Worm (Caenorhabditis elegans) whole organism, mixed stage, embryonic: ENCODE results near the gene fbxb-1.

Experiments
- bed-3 ChIP-seq: fragments of 200-800 bp; sonication (Bioruptor generic); optimal IDR thresholded peaks from 3 replicates; lab custom pipeline; 2018; ENCODE audit warnings: mild to moderate bottlenecking, missing genetic modification characterization, moderate library complexity, missing compliant biosample characterization
- ceh-83 ChIP-seq: fragments of 200-800 bp; sonication (Bioruptor generic); optimal IDR thresholded peaks from 2 replicates; lab custom pipeline; 2018; ENCODE audit warnings: mild to moderate bottlenecking, missing genetic modification characterization, missing compliant biosample characterization
- elt-1 ChIP-seq: sonication (generic microtip); optimal IDR thresholded peaks from 2 replicates; lab custom pipeline; 2017; ENCODE audit warnings: missing genetic modification characterization, mild to moderate bottlenecking, missing compliant biosample characterization, antibody characterized with exemption, moderate library complexity, borderline replicate concordance; ENCODE audit not compliant: insufficient read depth
- mab-5 ChIP-seq: fragments of 150-350 bp; optimal IDR thresholded peaks from 2 replicates; lab custom pipeline; 2014; ENCODE audit warnings: missing biosample characterization, missing genetic modification characterization
- mep-1 ChIP-seq: fragments of 150-350 bp; optimal IDR thresholded peaks from 2 replicates; lab custom pipeline; 2017; ENCODE audit warnings: missing biosample characterization, missing genetic modification reagents, missing genetic modification characterization, inconsistent platforms
- nhr-237 ChIP-seq: fragments of 150-350 bp; optimal IDR thresholded peaks from 2 replicates; lab custom pipeline; 2014; ENCODE audit warnings: missing biosample characterization, missing genetic modification characterization
- nhr-28 ChIP-seq: fragments of 150-350 bp; optimal IDR thresholded peaks from 2 replicates; lab custom pipeline; 2014; ENCODE audit warnings: missing biosample characterization, missing genetic modification characterization
- nhr-76 ChIP-seq: sonication (generic microtip); optimal IDR thresholded peaks from 2 replicates; lab custom pipeline; 2017; ENCODE audit warnings: missing biosample characterization, missing genetic modification characterization
- unc-62 ChIP-seq: fragments of 150-350 bp; optimal IDR thresholded peaks from 2 replicates; lab custom pipeline; 2014; ENCODE audit warnings: missing biosample characterization, missing genetic modification reagents, missing genetic modification characterization
- ztf-11 ChIP-seq: fragments of 150-350 bp; optimal IDR thresholded peaks from 2 replicates; lab custom pipeline; 2014; ENCODE audit warnings: missing biosample characterization, missing genetic modification characterization

DNA sequence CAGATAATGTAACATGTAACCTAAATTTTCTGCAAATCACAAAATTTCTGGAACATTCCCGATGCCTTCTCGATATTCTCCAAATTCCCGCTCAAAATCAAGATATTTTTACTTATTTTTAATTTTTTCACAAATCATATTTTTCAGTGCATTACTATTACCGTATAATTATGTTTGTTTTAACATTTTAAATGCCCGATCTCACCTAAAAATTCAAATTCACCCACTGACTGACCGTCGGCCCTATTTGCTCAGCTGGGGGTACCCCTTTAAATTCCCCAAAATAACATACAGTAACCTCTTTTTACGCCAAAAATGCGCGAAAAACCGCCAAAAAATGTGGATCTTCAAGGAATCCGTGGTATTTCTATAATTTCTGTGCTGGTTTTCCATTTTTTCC is 22.5 kb upstream of the fbxb-1 start, which contains the start of gene oac-49:
- TF ChIP-seq nhr-28 (tag; lab: Kevin White, UChicago) (no peak), mep-1 (tag; lab: Kevin White, UChicago) (no peak), bed-3 (GFP tag; lab: Kevin White, UChicago) (no peak), nhr-76 (tag; lab: Kevin White, UChicago) (no peak), nhr-237 (tag; lab: Kevin White, UChicago) (no peak), unc-62 (GFP tag; lab: Kevin White, UChicago) (no peak), ceh-83 (GFP tag; lab: Kevin White, UChicago) (no peak), ztf-11 (tag; lab: Kevin White, UChicago) (no peak), elt-1 (tag; lab: Kevin White, UChicago) (no peak), mab-5 (tag; lab: Kevin White, UChicago) (no peak)
